Worm (Caenorhabditis elegans): ENCODE data around the gene Y116A8C.43.

DNA sequence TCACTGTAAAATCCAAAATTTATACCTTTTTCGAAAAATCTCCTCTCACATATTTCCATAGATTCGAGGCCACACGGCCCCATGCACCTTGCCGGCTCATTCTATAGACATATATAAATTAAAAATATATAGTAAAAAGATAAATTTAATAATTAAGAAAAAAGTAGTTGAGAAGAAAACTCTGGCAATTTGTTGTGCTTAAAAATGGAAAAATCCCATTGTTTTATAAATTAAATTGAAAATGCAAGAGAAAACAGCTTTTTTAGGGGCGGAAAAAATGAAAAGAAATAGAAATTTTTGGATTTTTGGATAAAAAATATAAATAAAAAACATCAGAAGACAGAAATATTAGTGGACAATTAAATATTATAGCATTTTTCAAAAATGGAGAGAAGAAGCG is 15.0 kb downstream of the Y116A8C.43 start, which contains the start of gene Y116A8C.30:
- TF ChIP-seq fkh-10 (GFP tag; optimal IDR thresholded peaks at IDR 0.05) (no peak), unc-62 (GFP tag; optimal IDR thresholded peaks at IDR 0.05 in 1 of 2) (no peak), unc-62 (tag; optimal IDR thresholded peaks at IDR 0.05) (no peak), mep-1 (tag; optimal IDR thresholded peaks at IDR 0.05) (no peak), egl-43 (GFP tag; IDR thresholded peaks at IDR 0.05) (no peak), nhr-237 (tag; optimal IDR thresholded peaks at IDR 0.05) (no peak), unc-39 (tag; optimal IDR thresholded peaks at IDR 0.05) (no peak), snpc-1.2 (GFP tag; IDR thresholded peaks at IDR 0.05) (no peak), fos-1 (tag; optimal IDR thresholded peaks at IDR 0.05) (no peak), nhr-42 (GFP tag; IDR thresholded peaks at IDR 0.05) (no peak), nhr-102 (tag; optimal IDR thresholded peaks at IDR 0.05) (no peak), lsy-2 (tag; optimal IDR thresholded peaks at IDR 0.05) (no peak), egl-27 (tag; optimal IDR thresholded peaks at IDR 0.05) (no peak)

All from whole organism, L4 larva.